Fruit fly (Drosophila melanogaster): ENCODE results near the gene CG7886.
A peak's percentile ranks its signal among the peaks of the same experiment; 100 is the strongest.

Gene CG7886

DNA sequence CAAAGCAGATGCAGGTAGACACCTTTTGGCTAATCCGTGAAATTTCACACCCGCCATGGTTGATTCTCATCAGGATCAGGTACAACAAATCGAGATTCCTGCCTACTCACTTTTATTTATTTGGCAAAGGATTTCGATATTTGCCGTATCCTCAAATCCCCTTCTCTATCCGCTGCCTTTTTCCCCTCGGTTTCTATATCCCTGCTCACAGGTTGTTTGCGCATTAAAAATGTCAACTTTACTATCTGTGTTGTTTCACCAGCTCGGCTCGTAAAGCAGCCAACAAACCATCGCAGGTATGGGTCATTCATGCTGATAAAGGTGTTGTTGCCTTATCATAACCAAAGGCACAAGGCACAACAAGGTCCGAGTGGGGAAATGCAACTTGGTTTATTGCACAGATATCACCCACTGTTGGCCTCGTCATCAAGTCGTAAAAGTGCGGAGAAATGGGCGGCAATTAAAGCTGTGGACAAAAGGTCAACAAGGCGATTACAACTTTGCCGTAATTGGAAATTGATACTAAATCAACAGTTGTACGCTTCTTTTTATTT lies 37.8 kb upstream of the CG7886 start (continued):
- no peak for TF ChIP-seq CG10543 (GFP tag; optimal IDR thresholded peaks at IDR 0.05)
- no peak for TF ChIP-seq CG8924 (tag; optimal IDR thresholded peaks at IDR 0.05)
- no peak for TF ChIP-seq en (GFP tag; optimal IDR thresholded peaks at IDR 0.05)
- no peak for TF ChIP-seq Hr39 (optimal IDR thresholded peaks at IDR 0.05)
- TF ChIP-seq lbe (GFP tag; optimal IDR thresholded peaks at IDR 0.05): no peak
- no peak for TF ChIP-seq Opbp (GFP tag; IDR thresholded peaks at IDR 0.05; ENCODE audit: partially characterized antibody)
- TF ChIP-seq CG10979 (tag; optimal IDR thresholded peaks at IDR 0.05): no peak
- TF ChIP-seq Mad (GFP tag; optimal IDR thresholded peaks at IDR 0.05): no peak
- no peak for TF ChIP-seq so (GFP tag; IDR thresholded peaks at IDR 0.05)
- no peak for TF ChIP-seq CG31441 (GFP tag; IDR thresholded peaks at IDR 0.05)
- no peak for TF ChIP-seq CG17612 (GFP tag; IDR thresholded peaks at IDR 0.05)
- no peak for TF ChIP-seq CG13894 (tag; optimal IDR thresholded peaks at IDR 0.05)
- peak; percentile 22 for TF ChIP-seq Asciz (GFP tag; optimal IDR thresholded peaks at IDR 0.05)
- no peak for TF ChIP-seq CG4328 (GFP tag; optimal IDR thresholded peaks at IDR 0.05)
- no peak for TF ChIP-seq dimm (GFP tag; IDR thresholded peaks at IDR 0.05)
- TF ChIP-seq twi (tag; optimal IDR thresholded peaks at IDR 0.05): no peak
- TF ChIP-seq Lhr (GFP tag; optimal IDR thresholded peaks at IDR 0.05): no peak
- no peak for TF ChIP-seq Elba2 (GFP tag; optimal IDR thresholded peaks at IDR 0.05)
- no peak for TF ChIP-seq Atf3 (GFP tag; optimal IDR thresholded peaks at IDR 0.05)
- TF ChIP-seq otp (GFP tag; IDR thresholded peaks at IDR 0.05): no peak
- no peak for TF ChIP-seq gsb (GFP tag; IDR thresholded peaks at IDR 0.05)
- TF ChIP-seq Dfd (GFP tag; optimal IDR thresholded peaks at IDR 0.05): no peak
- peak; percentile 8 for TF ChIP-seq CG1529 (GFP tag; optimal IDR thresholded peaks at IDR 0.05)
- TF ChIP-seq Abd-B (GFP tag; optimal IDR thresholded peaks at IDR 0.05): no peak
- no peak for TF ChIP-seq CG12299 (tag; optimal IDR thresholded peaks at IDR 0.05)
- no peak for TF ChIP-seq CG7839 (tag; optimal IDR thresholded peaks at IDR 0.05)
- TF ChIP-seq Jarid2 (GFP tag; optimal IDR thresholded peaks at IDR 0.05): no peak
- TF ChIP-seq grau (tag; optimal IDR thresholded peaks at IDR 0.05): no peak
- no peak for TF ChIP-seq Rx (GFP tag; IDR thresholded peaks at IDR 0.05)
- no peak for TF ChIP-seq CG8765 (GFP tag; IDR thresholded peaks at IDR 0.05)
- TF ChIP-seq Med (GFP tag): peak; percentile 61
- TF ChIP-seq bsh (GFP tag; optimal IDR thresholded peaks at IDR 0.05): peak in 1 of 2 experiments; percentile 29
- TF ChIP-seq Gsc (GFP tag; IDR thresholded peaks at IDR 0.05): no peak
- no peak for TF ChIP-seq D19A (tag; optimal IDR thresholded peaks at IDR 0.05)
- no peak for TF ChIP-seq Aef1 (GFP tag; IDR thresholded peaks at IDR 0.05)
- no peak for TF ChIP-seq Side (GFP tag; optimal IDR thresholded peaks at IDR 0.05)
- TF ChIP-seq gcm2 (GFP tag; optimal IDR thresholded peaks at IDR 0.05): no peak
- TF ChIP-seq CG14441 (GFP tag; IDR thresholded peaks at IDR 0.05): no peak
- TF ChIP-seq CG7786 (GFP tag; optimal IDR thresholded peaks at IDR 0.05): no peak
- no peak for TF ChIP-seq BEAF-32 (GFP tag; optimal IDR thresholded peaks at IDR 0.05)
- TF ChIP-seq Optix (GFP tag; IDR thresholded peaks at IDR 0.05): no peak
- TF ChIP-seq Poxn (GFP tag; IDR thresholded peaks at IDR 0.05): no peak
- no peak for TF ChIP-seq slbo (GFP tag; IDR thresholded peaks at IDR 0.05)
- no peak for TF ChIP-seq sr (GFP tag; IDR thresholded peaks at IDR 0.05)
- TF ChIP-seq jing (GFP tag; optimal IDR thresholded peaks at IDR 0.05): no peak
- no peak for TF ChIP-seq bab2 (GFP tag; optimal IDR thresholded peaks at IDR 0.05)
- TF ChIP-seq HHEX (GFP tag; optimal IDR thresholded peaks at IDR 0.05): no peak
- TF ChIP-seq ems (GFP tag; optimal IDR thresholded peaks at IDR 0.05): no peak
- no peak for TF ChIP-seq Sox102F (GFP tag; optimal IDR thresholded peaks at IDR 0.05)
- TF ChIP-seq Spps (tag; optimal IDR thresholded peaks at IDR 0.05): no peak
- no peak for TF ChIP-seq Hr51 (GFP tag; optimal IDR thresholded peaks at IDR 0.05)
- no peak for TF ChIP-seq Hmr (GFP tag; optimal IDR thresholded peaks at IDR 0.05)

Data from whole organism, embryonic.